Fruit fly (Drosophila melanogaster) whole organism, embryonic: Measurements from ENCODE around the gene Pex5.

Experiments used
- Ada2b ChIP-seq: fragments of 200-800 bp; sonication (Bioruptor generic); IDR thresholded peaks from 2 replicates; pipeline ENCODE4 v1.3.6; 2022; ENCODE audit warnings: missing biosample characterization, missing genetic modification characterization
- CG10979 ChIP-seq: fragments of 200-800 bp; sonication (Bioruptor generic); optimal IDR thresholded peaks from 2 replicates; lab custom pipeline; 2018; ENCODE audit warnings: missing biosample characterization, mild to moderate bottlenecking, missing genetic modification characterization, moderate library complexity
- CG11560 ChIP-seq: fragments of 200-800 bp; sonication (Bioruptor generic); IDR thresholded peaks from 3 replicates; pipeline ENCODE4 v1.3.6; 2022; ENCODE audit warnings: missing biosample characterization, missing genetic modification characterization
- CG16813 ChIP-seq: fragments of 200-800 bp; sonication (Bioruptor generic); IDR thresholded peaks from 3 replicates; pipeline ENCODE4 v1.3.6; 2022; ENCODE audit warnings: missing biosample characterization, missing genetic modification characterization; ENCODE audit not compliant: partially characterized antibody
- CG17568 ChIP-seq: fragments of 200-800 bp; sonication (Bioruptor generic); optimal IDR thresholded peaks from 2 replicates; lab custom pipeline; 2018; ENCODE audit warnings: missing biosample characterization, mild to moderate bottlenecking, missing genetic modification characterization, moderate library complexity
- CG1832 ChIP-seq: fragments of 200-800 bp; sonication (Bioruptor generic); optimal IDR thresholded peaks from 2 replicates; lab custom pipeline; 2017; ENCODE audit warnings: missing biosample characterization, mild to moderate bottlenecking, missing genetic modification characterization, inconsistent platforms
- CG2120 ChIP-seq: fragments of 200-800 bp; sonication (Bioruptor generic); optimal IDR thresholded peaks from 3 replicates; lab custom pipeline; 2016; ENCODE audit warnings: missing biosample characterization, missing genetic modification characterization
- CG2202 ChIP-seq: fragments of 200-800 bp; sonication (Bioruptor generic); optimal IDR thresholded peaks from 2 replicates; lab custom pipeline; 2018; ENCODE audit warnings: missing biosample characterization, mild to moderate bottlenecking, missing genetic modification characterization
- CG2712 ChIP-seq: fragments of 200-800 bp; optimal IDR thresholded peaks from 3 replicates; lab custom pipeline; 2019; ENCODE audit warnings: missing biosample characterization, mild to moderate bottlenecking, missing genetic modification characterization, moderate library complexity
- CG34224 ChIP-seq: fragments of 200-800 bp; sonication (Bioruptor generic); IDR thresholded peaks from 3 replicates; pipeline ENCODE4 v1.3.6; 2022; ENCODE audit warnings: missing biosample characterization, missing genetic modification characterization; ENCODE audit not compliant: partially characterized antibody
- CG4282 ChIP-seq: fragments of 200-800 bp; sonication (Bioruptor generic); optimal IDR thresholded peaks from 2 replicates; lab custom pipeline; 2016; ENCODE audit warnings: missing biosample characterization, missing genetic modification characterization
- CG6254 ChIP-seq: fragments of 200-800 bp; sonication (Bioruptor generic); optimal IDR thresholded peaks from 3 replicates; lab custom pipeline; 2017; ENCODE audit warnings: mild to moderate bottlenecking, missing biosample characterization, missing genetic modification reagents, missing genetic modification characterization
- CG6813 ChIP-seq: fragments of 200-800 bp; sonication (Bioruptor generic); optimal IDR thresholded peaks from 2 replicates; lab custom pipeline; 2017; ENCODE audit warnings: missing biosample characterization, missing genetic modification characterization, mild to moderate bottlenecking, moderate library complexity, missing genetic modification reagents
- CG7987 ChIP-seq: fragments of 200-800 bp; sonication (Bioruptor generic); optimal IDR thresholded peaks from 2 replicates; lab custom pipeline; 2018; ENCODE audit warnings: missing biosample characterization, mild to moderate bottlenecking, missing genetic modification characterization, moderate library complexity
- CG9727 ChIP-seq: fragments of 200-800 bp; sonication (Bioruptor generic); optimal IDR thresholded peaks from 3 replicates; lab custom pipeline; 2017; ENCODE audit warnings: missing biosample characterization, mild to moderate bottlenecking, missing genetic modification characterization
- CG9876 ChIP-seq: fragments of 200-800 bp; sonication (Bioruptor generic); optimal IDR thresholded peaks from 2 replicates; lab custom pipeline; 2016; ENCODE audit warnings: missing biosample characterization, missing genetic modification characterization
- Deaf1 ChIP-seq: fragments of 200-800 bp; optimal IDR thresholded peaks from 3 replicates; lab custom pipeline; 2019; ENCODE audit warnings: missing biosample characterization, mild to moderate bottlenecking, missing genetic modification characterization, moderate library complexity
- Dip3 ChIP-seq: fragments of 200-800 bp; sonication (Bioruptor generic); optimal IDR thresholded peaks from 3 replicates; lab custom pipeline; 2016; ENCODE audit warnings: missing biosample characterization, missing genetic modification characterization
- GATAe ChIP-seq: fragments of 200-800 bp; sonication (Bioruptor generic); conservative IDR thresholded peaks from 2 replicates; pipeline ENCODE4 v1.3.6; 2022; ENCODE audit warnings: missing biosample characterization, missing genetic modification characterization
- HHEX ChIP-seq: fragments of 200-800 bp; sonication (Bioruptor generic); optimal IDR thresholded peaks from 3 replicates; lab custom pipeline; 2017; ENCODE audit warnings: missing biosample characterization, mild to moderate bottlenecking, missing genetic modification characterization, missing genetic modification reagents
- HmgD ChIP-seq: fragments of 200-800 bp; sonication (Bioruptor generic); optimal IDR thresholded peaks from 3 replicates; lab custom pipeline; 2016; ENCODE audit warnings: missing biosample characterization, missing genetic modification characterization
- Lhr ChIP-seq: fragments of 200-800 bp; sonication (Bioruptor generic); optimal IDR thresholded peaks from 3 replicates; lab custom pipeline; 2017; ENCODE audit warnings: mild to moderate bottlenecking, missing biosample characterization, missing genetic modification reagents, missing genetic modification characterization
- Lpt ChIP-seq: fragments of >200 bp; optimal IDR thresholded peaks from 2 replicates; lab custom pipeline; 2018; ENCODE audit warnings: missing biosample characterization, missing genetic modification characterization
- MESR4 ChIP-seq: fragments of 200-800 bp; sonication (Bioruptor generic); optimal IDR thresholded peaks from 2 replicates; lab custom pipeline; 2018; ENCODE audit warnings: missing biosample characterization, mild to moderate bottlenecking, missing genetic modification characterization, moderate library complexity
- Side ChIP-seq: fragments of 200-800 bp; sonication (Bioruptor generic); optimal IDR thresholded peaks from 2 replicates; lab custom pipeline; 2016; ENCODE audit warnings: missing biosample characterization, missing genetic modification characterization
- Sox100B ChIP-seq: fragments of 200-800 bp; sonication (Bioruptor generic); optimal IDR thresholded peaks from 3 replicates; lab custom pipeline; 2018; ENCODE audit warnings: missing biosample characterization, mild to moderate bottlenecking, missing genetic modification characterization
- TFAM ChIP-seq: fragments of 200-800 bp; sonication (Bioruptor generic); optimal IDR thresholded peaks from 2 replicates; lab custom pipeline; 2017; ENCODE audit warnings: missing biosample characterization, missing genetic modification characterization, inconsistent platforms
- aop ChIP-seq: fragments of 200-800 bp; sonication (Bioruptor generic); IDR thresholded peaks from 2 replicates; pipeline ENCODE4 v1.3.6; 2022; ENCODE audit warnings: missing biosample characterization, missing genetic modification characterization
- ash1 ChIP-seq: fragments of 200-800 bp; sonication (Bioruptor generic); optimal IDR thresholded peaks from 2 replicates; lab custom pipeline; 2018; ENCODE audit warnings: missing biosample characterization, mild to moderate bottlenecking, missing genetic modification characterization
- bbx ChIP-seq: fragments of 200-800 bp; sonication (Bioruptor generic); IDR thresholded peaks from 2 replicates; pipeline ENCODE4 v1.3.6; 2022; ENCODE audit warnings: missing biosample characterization, missing genetic modification characterization; ENCODE audit not compliant: partially characterized antibody
- bcd ChIP-seq: fragments of 200-800 bp; sonication (Bioruptor generic); optimal IDR thresholded peaks from 2 replicates; lab custom pipeline; 2017; ENCODE audit warnings: missing biosample characterization, mild to moderate bottlenecking, missing genetic modification characterization
- bigmax ChIP-seq: fragments of 200-800 bp; sonication (Bioruptor generic); optimal IDR thresholded peaks from 2 replicates; lab custom pipeline; 2018; ENCODE audit warnings: missing biosample characterization, mild to moderate bottlenecking, missing genetic modification characterization
- chinmo ChIP-seq: fragments of 200-800 bp; sonication (Bioruptor generic); IDR thresholded peaks from 4 replicates; pipeline ENCODE4 v1.3.6; 2022; ENCODE audit warnings: missing biosample characterization, missing genetic modification characterization; ENCODE audit not compliant: partially characterized antibody
- crc ChIP-seq: fragments of 200-800 bp; sonication (Bioruptor generic); optimal IDR thresholded peaks from 2 replicates; lab custom pipeline; 2016; ENCODE audit warnings: missing biosample characterization, missing genetic modification characterization
- fd96Cb ChIP-seq: fragments of 200-800 bp; sonication (Bioruptor generic); optimal IDR thresholded peaks from 2 replicates; lab custom pipeline; 2018; ENCODE audit warnings: missing biosample characterization, mild to moderate bottlenecking, missing genetic modification characterization, moderate library complexity
- fru ChIP-seq: fragments of >200 bp; optimal IDR thresholded peaks from 2 replicates; lab custom pipeline; 2017
- gt ChIP-seq: fragments of 200-800 bp; sonication (Bioruptor generic); IDR thresholded peaks from 2 replicates; pipeline ENCODE4 v1.3.6; 2022; ENCODE audit warnings: missing biosample characterization, missing genetic modification characterization
- hkb ChIP-seq, 2 experiments: fragments of 200-800 bp in 1 of 2; fragments of >200 bp in 1 of 2; sonication (Bioruptor generic) in 1 of 2; IDR thresholded peaks in 1 of 2; optimal IDR thresholded peaks in 1 of 2; 2 replicates each; pipeline versions ENCODE4 v1.3.6 to Lab custom; 2017 to 2022; ENCODE audit warnings: missing biosample characterization in 1 of 2, missing genetic modification characterization in 1 of 2
- klu ChIP-seq: fragments of 200-800 bp; sonication (Bioruptor generic); IDR thresholded peaks from 2 replicates; pipeline ENCODE4 v1.3.6; 2022; ENCODE audit warnings: missing biosample characterization, missing genetic modification characterization
- mam ChIP-seq: fragments of 200-800 bp; sonication (Bioruptor generic); optimal IDR thresholded peaks from 3 replicates; lab custom pipeline; 2016; ENCODE audit warnings: missing biosample characterization, missing genetic modification characterization
- nom ChIP-seq: fragments of 200-800 bp; sonication (Bioruptor generic); optimal IDR thresholded peaks from 2 replicates; lab custom pipeline; 2017; ENCODE audit warnings: missing biosample characterization, missing genetic modification characterization, mild to moderate bottlenecking, moderate library complexity, missing genetic modification reagents
- peb ChIP-seq: fragments of 200-800 bp; sonication (Bioruptor generic); IDR thresholded peaks from 2 replicates; pipeline ENCODE4 v1.3.6; 2022; ENCODE audit warnings: missing biosample characterization, missing genetic modification characterization
- sc ChIP-seq, 3 experiments: fragments of >200 bp in 2 of 3; fragments of 200-800 bp in 1 of 3; sonication (Bioruptor generic) in 1 of 3; optimal IDR thresholded peaks; 2 replicates in 2 of 3; 3 replicates in 1 of 3; lab custom pipeline; 2017; ENCODE audit warnings: mild to moderate bottlenecking in 1 of 3, missing biosample characterization in 1 of 3, missing genetic modification characterization in 1 of 3, missing genetic modification reagents in 1 of 3
- sim ChIP-seq: fragments of 200-800 bp; sonication (Bioruptor generic); IDR thresholded peaks from 2 replicates; pipeline ENCODE4 v1.3.6; 2022; ENCODE audit warnings: missing biosample characterization, missing genetic modification characterization
- ssp ChIP-seq: fragments of 200-800 bp; sonication (Bioruptor generic); IDR thresholded peaks from 2 replicates; pipeline ENCODE4 v1.3.6; 2022; ENCODE audit warnings: missing biosample characterization, missing genetic modification characterization
- stc ChIP-seq: fragments of 200-800 bp; sonication (Bioruptor generic); IDR thresholded peaks from 2 replicates; pipeline ENCODE4 v1.3.6; 2022; ENCODE audit warnings: missing biosample characterization, missing genetic modification characterization
- stwl ChIP-seq: fragments of 200-800 bp; sonication (Bioruptor generic); optimal IDR thresholded peaks from 3 replicates; lab custom pipeline; 2018; ENCODE audit warnings: missing biosample characterization, mild to moderate bottlenecking, missing genetic modification characterization, moderate library complexity
- vnd ChIP-seq: fragments of 200-800 bp; sonication (Bioruptor generic); IDR thresholded peaks from 3 replicates; pipeline ENCODE4 v1.3.6; 2022; ENCODE audit warnings: missing biosample characterization, missing genetic modification characterization; ENCODE audit not compliant: partially characterized antibody
- z ChIP-seq: fragments of 200-800 bp; sonication (Bioruptor generic); IDR thresholded peaks from 3 replicates; pipeline ENCODE4 v1.3.6; 2022; ENCODE audit warnings: missing biosample characterization, missing genetic modification characterization
- zfh2 ChIP-seq: fragments of 200-800 bp; sonication (Bioruptor generic); optimal IDR thresholded peaks from 2 replicates; lab custom pipeline; 2016; ENCODE audit warnings: missing biosample characterization, missing genetic modification characterization

The Pex5 gene

dm6 chrX:1858867-1859266 is 10.0 kb downstream of the Pex5 start, which contains the start of gene Lamtor5 (continued):
- TF ChIP-seq klu (GFP tag; lab: Robert Waterston, UW) (peak; percentile 15; the same call in 1 of the 2 replicates), peb (GFP tag; lab: Robert Waterston, UW) (no peak), GATAe (GFP tag; lab: Robert Waterston, UW) (no peak), aop (GFP tag; lab: Robert Waterston, UW) (no peak), CG16813 (GFP tag; lab: Robert Waterston, UW) (no peak), CG6254 (GFP tag; lab: Kevin White, UChicago) (no peak), CG2202 (tag; lab: Kevin White, UChicago) (no peak), ssp (no peak), Deaf1 (tag; lab: Kevin White, UChicago) (no peak), HmgD (GFP tag; lab: Kevin White, UChicago) (no peak), Lpt (GFP tag; lab: Kevin White, UChicago) (no peak), CG10979 (tag; lab: Kevin White, UChicago) (peak; percentile 30), CG2712 (tag; lab: Kevin White, UChicago) (peak; percentile 58), z (GFP tag; lab: Robert Waterston, UW) (no peak), crc (GFP tag; lab: Kevin White, UChicago) (no peak), HHEX (GFP tag; lab: Kevin White, UChicago) (peak; percentile 42), CG7987 (GFP tag; lab: Kevin White, UChicago) (no peak), Ada2b (no peak), sim (GFP tag; lab: Robert Waterston, UW) (no peak), mam (peak; percentile 43), nom (GFP tag; lab: Kevin White, UChicago) (peak; percentile 28), vnd (GFP tag; lab: Robert Waterston, UW) (no peak), ash1 (no peak), bigmax (GFP tag; lab: Kevin White, UChicago) (no peak), CG2120 (GFP tag; lab: Kevin White, UChicago) (peak; percentile 71), CG6813 (GFP tag; lab: Kevin White, UChicago) (no peak), CG9876 (no peak), chinmo (GFP tag; lab: Robert Waterston, UW) (no peak), TFAM (no peak), bcd (peak; percentile 48), fru (lab: Kevin White, UChicago) (no peak), hkb (optimal IDR thresholded peaks at IDR 0.05; lab: Kevin White, UChicago) (no peak), hkb (GFP tag; IDR thresholded peaks at IDR 0.05; lab: Robert Waterston, UW) (peak; percentile 39; the same call in 1 of the 2 replicates), CG4282 (GFP tag; lab: Kevin White, UChicago) (peak; percentile 68), gt (GFP tag; lab: Robert Waterston, UW) (no peak), stwl (tag; lab: Kevin White, UChicago) (peak; percentile 24), zfh2 (peak; percentile 10), CG17568 (GFP tag; lab: Kevin White, UChicago) (no peak), Side (GFP tag; lab: Kevin White, UChicago) (no peak), CG11560 (tag; lab: Robert Waterston, UW) (no peak), bbx (GFP tag; lab: Robert Waterston, UW) (0 out of 2 replicates have a peak, but pooled peaks have one; percentile 28), Sox100B (no peak), CG1832 (GFP tag; lab: Kevin White, UChicago) (no peak), fd96Cb (tag; lab: Kevin White, UChicago) (peak; percentile 8), CG34224 (GFP tag; lab: Robert Waterston, UW) (peak; percentile 52; the same call in 2 of the 3 replicates), sc (optimal IDR thresholded peaks at IDR 0.05; lab: Kevin White, UChicago) (no peak), sc (GFP tag; optimal IDR thresholded peaks at IDR 0.05; lab: Kevin White, UChicago) (no peak), CG9727 (peak; percentile 46), MESR4 (peak; percentile 71), Lhr (GFP tag; lab: Kevin White, UChicago) (no peak), stc (GFP tag; lab: Robert Waterston, UW) (no peak; the same call in 1 of the 2 replicates), Dip3 (GFP tag; lab: Kevin White, UChicago) (peak; percentile 30)
